Fruit fly (Drosophila melanogaster): ENCODE data around the gene CG32645.

DNA sequence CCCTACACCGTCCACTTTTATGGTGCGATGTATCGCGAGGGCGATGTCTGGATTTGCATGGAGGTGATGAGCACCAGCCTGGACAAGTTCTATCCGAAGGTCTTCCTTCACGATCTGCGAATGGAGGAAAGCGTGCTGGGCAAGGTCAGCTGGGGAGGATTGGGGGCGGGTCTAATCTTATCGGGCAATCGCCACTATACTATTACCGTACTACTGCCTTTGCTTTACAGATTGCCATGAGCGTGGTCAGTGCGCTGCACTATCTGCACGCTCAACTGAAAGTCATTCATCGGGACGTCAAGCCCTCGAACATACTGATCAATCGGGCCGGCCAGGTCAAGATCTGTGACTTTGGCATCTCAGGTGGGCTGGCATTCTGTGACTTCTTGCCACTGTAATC is 47.1 kb upstream of the CG32645 start:
- no peak for TF ChIP-seq Gug (GFP tag; IDR thresholded peaks at IDR 0.05)
- no peak for TF ChIP-seq CG6854 (GFP tag; optimal IDR thresholded peaks at IDR 0.05)
- no peak for TF ChIP-seq OdsH (GFP tag; optimal IDR thresholded peaks at IDR 0.05)

Measured in whole organism, prepupa.